Worm (Caenorhabditis elegans) whole organism, L4 larva: ENCODE measurements around the gene F36G3.2.

Experiments used
- T26A8.4 ChIP-seq: fragments of 200-800 bp; sonication (Bioruptor generic); IDR thresholded peaks from 2 replicates; pipeline ENCODE4 v1.3.6; 2022; ENCODE audit warnings: missing genetic modification characterization, missing compliant biosample characterization
- jun-1 ChIP-seq: fragments of 150-350 bp; optimal IDR thresholded peaks from 2 replicates; lab custom pipeline; 2014; ENCODE audit warnings: missing biosample characterization, missing genetic modification reagents, missing genetic modification characterization
- lin-15B ChIP-seq: fragments of 150-350 bp; sonication (generic microtip); optimal IDR thresholded peaks from 3 replicates; lab custom pipeline; 2014; ENCODE audit warnings: missing biosample characterization, missing genetic modification characterization
- php-3 ChIP-seq: fragments of 200-800 bp; sonication (Bioruptor generic); IDR thresholded peaks from 2 replicates; pipeline ENCODE4 v1.3.6; 2022; ENCODE audit warnings: missing genetic modification reagents, missing genetic modification characterization, missing compliant biosample characterization

DNA sequence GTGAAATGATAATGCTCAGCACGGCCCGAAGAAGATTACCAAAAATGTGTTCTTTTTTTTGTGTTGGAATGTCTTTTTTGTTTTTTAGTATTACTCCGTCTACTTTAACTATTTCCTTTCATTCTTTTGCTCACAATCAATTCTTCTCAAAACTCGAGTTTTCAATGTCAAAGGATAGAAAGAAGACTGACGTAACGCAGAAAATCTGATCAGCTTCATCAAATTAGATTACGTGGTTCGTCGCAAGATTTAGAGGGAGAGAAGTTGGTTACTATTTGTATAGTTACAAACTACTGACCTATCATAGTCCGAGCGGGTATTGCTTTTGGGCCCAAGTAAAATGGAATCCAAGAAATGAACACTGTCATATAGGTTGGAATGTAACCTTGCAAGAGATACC lies 9.5 kb upstream of the F36G3.2 start:
- no peak for TF ChIP-seq T26A8.4
- no peak for TF ChIP-seq jun-1 (tag; lab: Kevin White, UChicago)
- no peak for TF ChIP-seq php-3 (GFP tag; lab: Robert Waterston, UW)
- no peak for TF ChIP-seq lin-15B
